Fruit fly (Drosophila melanogaster) Kc167 (cell line): Measurements from ENCODE around the gene CG3847.

Experiments used
- Myc ChIP-seq: fragments of >200 bp; optimal IDR thresholded peaks from 2 replicates; lab custom pipeline; 2017; ENCODE audit warnings: missing external identifiers
- Sin3A ChIP-seq: fragments of >200 bp; optimal IDR thresholded peaks from 2 replicates; lab custom pipeline; 2018; ENCODE audit warnings: missing external identifiers
- h ChIP-seq: fragments of >200 bp; optimal IDR thresholded peaks from 3 replicates; lab custom pipeline; 2018; ENCODE audit warnings: missing external identifiers
- insv ChIP-seq: fragments of >200 bp; optimal IDR thresholded peaks from 3 replicates; lab custom pipeline; 2018; ENCODE audit warnings: missing external identifiers
- psq ChIP-seq: fragments of >200 bp; optimal IDR thresholded peaks from 2 replicates; lab custom pipeline; 2017; ENCODE audit warnings: missing external identifiers
- ttk ChIP-seq: sonication (Bioruptor generic); optimal IDR thresholded peaks from 2 replicates; lab custom pipeline; 2017; ENCODE audit warnings: missing external identifiers

DNA sequence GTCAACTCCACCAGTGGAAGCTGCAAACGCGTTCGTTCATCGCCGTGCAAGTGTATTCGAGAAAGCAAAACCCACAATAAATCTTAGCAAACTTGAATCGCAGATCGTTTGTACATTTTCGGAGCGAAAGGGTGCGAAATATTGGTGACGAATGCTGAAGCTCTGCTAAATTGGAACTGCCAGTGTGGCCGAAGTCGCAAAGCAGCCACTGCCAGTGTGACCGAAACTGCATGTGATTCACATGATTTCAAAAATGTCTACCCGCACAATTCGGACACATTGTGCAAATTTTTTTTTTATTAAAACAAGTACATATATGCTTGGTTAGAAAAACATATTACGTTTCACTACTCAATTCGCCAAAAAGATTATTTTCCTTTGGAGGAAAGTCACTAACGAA lies 14.3 kb downstream of the CG3847 start:
- TF ChIP-seq Sin3A (lab: Kevin White, UChicago): no peak
- TF ChIP-seq h (lab: Kevin White, UChicago): no peak
- TF ChIP-seq ttk: no peak
- TF ChIP-seq psq (lab: Kevin White, UChicago): no peak
- TF ChIP-seq insv (lab: Kevin White, UChicago): no peak
- no peak for TF ChIP-seq Myc (lab: Kevin White, UChicago)
